Fruit fly (Drosophila melanogaster): ENCODE results near the gene ND-ACP.

- TF ChIP-seq Hr38 (GFP tag; optimal IDR thresholded peaks at IDR 0.05) (no peak), CG6792 (GFP tag; optimal IDR thresholded peaks at IDR 0.05) (no peak), Smox (GFP tag; optimal IDR thresholded peaks at IDR 0.05) (no peak), dac (GFP tag; optimal IDR thresholded peaks at IDR 0.05) (no peak), vri (GFP tag; optimal IDR thresholded peaks at IDR 0.05) (no peak), CG11294 (GFP tag; IDR thresholded peaks at IDR 0.05) (no peak)
Measured at dm6 chr3L:1364368-1364767, 34.6 kb downstream of the ND-ACP start.

Data from whole organism, prepupa.